Fruit fly (Drosophila melanogaster): ENCODE measurements around the gene CG15177.

Gene CG15177

DNA sequence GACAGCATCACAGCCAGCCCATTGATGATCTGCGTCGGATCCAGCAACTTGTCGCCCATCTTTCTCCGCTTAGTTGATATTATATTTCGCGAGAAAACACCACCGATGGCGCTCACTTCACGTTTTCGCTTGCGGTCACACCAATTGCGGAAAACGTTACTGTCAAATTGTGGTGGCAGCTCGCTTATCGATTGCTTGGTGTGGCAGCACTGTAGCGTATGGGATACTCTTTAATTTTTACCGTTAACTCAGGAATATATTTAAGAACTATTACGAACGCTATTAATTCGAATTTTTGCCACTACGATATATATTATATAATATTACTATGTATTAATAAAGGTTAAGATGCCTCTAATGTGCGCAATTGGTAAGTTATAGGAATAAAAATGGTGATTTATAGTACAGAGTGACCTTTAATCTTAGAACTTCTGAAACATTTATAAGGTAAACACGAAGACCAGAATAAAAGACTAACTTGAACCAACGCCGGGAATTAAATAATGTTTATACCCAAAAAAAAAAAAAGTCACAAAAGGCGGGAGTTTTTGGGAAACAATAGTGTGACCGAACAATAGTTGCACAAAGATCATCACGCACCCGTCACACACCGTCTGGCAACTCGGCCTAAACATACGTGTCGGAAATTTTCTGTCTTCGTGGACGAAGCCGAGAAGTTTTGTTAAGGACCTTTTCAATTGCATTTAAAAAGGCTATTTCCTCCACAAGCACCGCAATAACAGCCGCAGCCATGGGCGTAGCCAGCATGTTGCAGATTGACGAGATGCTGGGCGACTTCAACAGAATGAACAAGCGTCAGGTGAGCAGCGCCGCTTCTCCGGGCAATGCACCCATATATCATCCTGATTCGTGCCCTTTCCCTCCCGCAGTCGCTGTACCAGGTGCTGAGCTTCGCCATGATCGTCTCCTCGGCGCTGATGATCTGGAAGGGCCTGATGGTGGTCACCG, 28.4 kb upstream of the CG15177 start, which contains the start of the genes CG1307 and twr (continued):
- TF ChIP-seq CG33557 (GFP tag; optimal IDR thresholded peaks at IDR 0.05) (peak; percentile 41), Dek (tag; optimal IDR thresholded peaks at IDR 0.05) (peak; percentile 51), CG32772 (GFP tag; IDR thresholded peaks at IDR 0.05) (no peak), Rfx (GFP tag; IDR thresholded peaks at IDR 0.05) (peak; percentile 61), CrebB (tag; optimal IDR thresholded peaks at IDR 0.05) (no peak), CG18764 (GFP tag; optimal IDR thresholded peaks at IDR 0.05) (peak; percentile 23), ems (GFP tag; optimal IDR thresholded peaks at IDR 0.05) (no peak), CG15073 (GFP tag; optimal IDR thresholded peaks at IDR 0.05) (no peak), Spps (tag; optimal IDR thresholded peaks at IDR 0.05) (peak; percentile 24), CG17912 (GFP tag; optimal IDR thresholded peaks at IDR 0.05) (peak; percentile 15), CG12155 (GFP tag; optimal IDR thresholded peaks at IDR 0.05) (peak; percentile 27), H15 (GFP tag; IDR thresholded peaks at IDR 0.05) (no peak), CTCF (GFP tag; optimal IDR thresholded peaks at IDR 0.05) (peak; percentile 31), CG10565 (GFP tag; optimal IDR thresholded peaks at IDR 0.05) (no peak), inv (GFP tag; IDR thresholded peaks at IDR 0.05; ENCODE audit: partially characterized antibody) (no peak), BEAF-32 (GFP tag; optimal IDR thresholded peaks at IDR 0.05) (peak; percentile 58), CG8924 (tag; optimal IDR thresholded peaks at IDR 0.05) (peak; percentile 18), Drgx (GFP tag; IDR thresholded peaks at IDR 0.05) (0 out of 2 replicates have a peak, but pooled peaks have one; percentile 16), gcm (GFP tag; optimal IDR thresholded peaks at IDR 0.05) (no peak), CG10431 (GFP tag; optimal IDR thresholded peaks at IDR 0.05) (peak; percentile 37), CG11696 (GFP tag; IDR thresholded peaks at IDR 0.05) (no peak), Fer1 (GFP tag; optimal IDR thresholded peaks at IDR 0.05) (peak; percentile 35), nerfin-1 (tag; optimal IDR thresholded peaks at IDR 0.05) (no peak), MESR4 (GFP tag; optimal IDR thresholded peaks at IDR 0.05) (peak; percentile 85), CG11093 (GFP tag; IDR thresholded peaks at IDR 0.05) (0 out of 3 replicates have a peak, but pooled peaks have one; percentile 26), Myb (GFP tag; optimal IDR thresholded peaks at IDR 0.05) (peak; percentile 81), CG6654 (GFP tag; optimal IDR thresholded peaks at IDR 0.05) (no peak), p53 (GFP tag; optimal IDR thresholded peaks at IDR 0.05) (peak; percentile 4), CG9797 (GFP tag; optimal IDR thresholded peaks at IDR 0.05) (peak; percentile 81), CG6813 (GFP tag; optimal IDR thresholded peaks at IDR 0.05) (peak; percentile 10), phol (tag; optimal IDR thresholded peaks at IDR 0.05) (peak; percentile 68), Taf1 (GFP tag; IDR thresholded peaks at IDR 0.05) (no peak), Dad (GFP tag; optimal IDR thresholded peaks at IDR 0.05) (no peak), Nf-YB (GFP tag; optimal IDR thresholded peaks at IDR 0.05) (peak; percentile 15), E2f2 (GFP tag; IDR thresholded peaks at IDR 0.05) (peak; percentile 81), Kr (GFP tag; optimal IDR thresholded peaks at IDR 0.05) (no peak), slou (GFP tag; optimal IDR thresholded peaks at IDR 0.05) (no peak), CG31388 (GFP tag; optimal IDR thresholded peaks at IDR 0.05) (no peak), ftz-f1 (GFP tag; optimal IDR thresholded peaks at IDR 0.05) (no peak), gsb (GFP tag; IDR thresholded peaks at IDR 0.05) (no peak), CG2199 (GFP tag; IDR thresholded peaks at IDR 0.05) (no peak), CG10267 (tag; optimal IDR thresholded peaks at IDR 0.05) (peak; percentile 55), CG17186 (GFP tag; optimal IDR thresholded peaks at IDR 0.05) (peak; percentile 33), CG14710 (tag; optimal IDR thresholded peaks at IDR 0.05) (peak; percentile 98), aop (GFP tag; IDR thresholded peaks at IDR 0.05) (no peak), CG15269 (tag; optimal IDR thresholded peaks at IDR 0.05) (no peak), yki (optimal IDR thresholded peaks at IDR 0.05) (no peak), zen (tag; optimal IDR thresholded peaks at IDR 0.05) (peak; percentile 6), Gsc (GFP tag; IDR thresholded peaks at IDR 0.05) (no peak)
